Worm (Caenorhabditis elegans) whole organism, L3 larva: ENCODE results near the gene Y55F3C.10.

ENCODE experiments used
- ZK546.5 ChIP-seq: sonication (generic microtip); optimal IDR thresholded peaks from 2 replicates; lab custom pipeline; 2017; ENCODE audit warnings: missing biosample characterization, missing genetic modification characterization
- ama-1 ChIP-seq: fragments of 150-350 bp; optimal IDR thresholded peaks from 2 replicates; lab custom pipeline; 2018
- elt-3 ChIP-seq, 3 experiments: fragments of 150-350 bp in 1 of 3; sonication (generic microtip) in 2 of 3; optimal IDR thresholded peaks; 2 replicates in 2 of 3; 4 replicates in 1 of 3; lab custom pipeline; 2014 to 2017; ENCODE audit warnings: missing biosample characterization in 3 of 3, missing genetic modification characterization in 3 of 3
- jun-1 ChIP-seq: fragments of 150-350 bp; optimal IDR thresholded peaks from 2 replicates; lab custom pipeline; 2014; ENCODE audit warnings: missing biosample characterization, missing genetic modification reagents, missing genetic modification characterization
- lsy-12 ChIP-seq: sonication (generic microtip); optimal IDR thresholded peaks from 2 replicates; lab custom pipeline; 2016; ENCODE audit warnings: mild to moderate bottlenecking, missing genetic modification characterization, missing compliant biosample characterization
- nhr-11 ChIP-seq: fragments of 150-350 bp; optimal IDR thresholded peaks from 2 replicates; lab custom pipeline; 2014; ENCODE audit warnings: missing biosample characterization, missing genetic modification characterization
- nhr-25 ChIP-seq: sonication (generic microtip); optimal IDR thresholded peaks from 2 replicates; lab custom pipeline; 2017; ENCODE audit warnings: missing biosample characterization, missing genetic modification characterization
- nhr-77 ChIP-seq: fragments of 150-350 bp; optimal IDR thresholded peaks from 2 replicates; lab custom pipeline; 2014; ENCODE audit warnings: missing biosample characterization, missing genetic modification characterization
- pqm-1 ChIP-seq: fragments of 150-350 bp; optimal IDR thresholded peaks from 2 replicates; lab custom pipeline; 2017; ENCODE audit warnings: missing biosample characterization, missing genetic modification characterization, inconsistent platforms
- tbx-2 ChIP-seq: sonication (generic microtip); optimal IDR thresholded peaks from 2 replicates; lab custom pipeline; 2016; ENCODE audit warnings: mild to moderate bottlenecking, missing genetic modification characterization, missing compliant biosample characterization
- unc-62 ChIP-seq: fragments of 150-350 bp; sonication (generic microtip); optimal IDR thresholded peaks from 4 replicates; lab custom pipeline; 2014; ENCODE audit warnings: missing biosample characterization, missing genetic modification reagents, missing genetic modification characterization
- zag-1 ChIP-seq: fragments of 150-350 bp; optimal IDR thresholded peaks from 2 replicates; lab custom pipeline; 2014; ENCODE audit warnings: missing biosample characterization, missing genetic modification characterization

DNA sequence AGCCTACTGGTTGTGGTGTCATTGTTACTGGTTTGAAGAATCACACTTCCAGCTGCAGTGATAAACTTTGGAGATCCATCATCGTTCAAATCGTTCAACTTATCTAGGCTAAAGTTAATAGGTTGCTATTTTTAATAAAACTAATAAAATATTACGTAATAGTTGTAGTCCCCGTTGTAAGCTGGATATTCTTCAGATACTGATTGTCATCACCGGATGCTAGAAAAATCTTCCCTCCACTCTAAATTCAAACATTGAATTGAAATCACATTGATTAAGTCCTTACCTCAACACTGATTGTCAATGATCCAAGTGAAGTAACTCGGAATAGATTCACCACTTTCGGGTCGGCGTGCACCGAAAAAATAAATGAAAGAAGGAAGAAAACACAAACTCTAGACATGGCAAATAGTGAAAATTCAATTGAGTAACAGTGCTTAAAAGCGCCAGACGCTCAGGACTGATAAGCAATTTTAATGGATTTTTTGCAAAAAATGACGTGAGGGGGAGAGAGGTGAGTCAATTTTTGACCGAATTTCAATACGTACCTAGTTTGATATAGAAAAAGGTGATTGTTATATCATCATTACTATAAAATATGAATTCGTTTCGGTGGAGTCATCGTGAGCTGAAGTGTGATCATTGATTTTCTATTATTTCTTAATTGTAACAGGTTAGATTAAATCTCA, 43.6 kb downstream of the Y55F3C.10 start, which contains the start of the genes K11H12.4 and K11H12.10:
- TF ChIP-seq nhr-11 (tag; lab: Kevin White, UChicago): no peak
- TF ChIP-seq zag-1 (tag; lab: Kevin White, UChicago): no peak
- no peak for TF ChIP-seq tbx-2
- TF ChIP-seq unc-62 (GFP tag; lab: Kevin White, UChicago): no peak
- TF ChIP-seq lsy-12 (tag; lab: Kevin White, UChicago): no peak
- no peak for TF ChIP-seq elt-3 (tag; optimal IDR thresholded peaks at IDR 0.05; lab: Kevin White, UChicago)
- TF ChIP-seq nhr-77 (tag; lab: Kevin White, UChicago): no peak
- no peak for TF ChIP-seq jun-1
- TF ChIP-seq ama-1 (lab: Kevin White, UChicago): no peak
- peak; percentile 83 for TF ChIP-seq pqm-1 (tag; lab: Kevin White, UChicago)
- no peak for TF ChIP-seq ZK546.5 (tag; lab: Kevin White, UChicago)
- TF ChIP-seq nhr-25 (tag; lab: Kevin White, UChicago): no peak
